Fruit fly (Drosophila melanogaster) whole organism, embryonic: ENCODE data around the gene Ant2.

Experiments used
- BtbVII ChIP-seq: fragments of 200-800 bp; sonication (Bioruptor generic); optimal IDR thresholded peaks from 3 replicates; lab custom pipeline; 2017; ENCODE audit warnings: missing biosample characterization, mild to moderate bottlenecking, missing genetic modification characterization
- CG10321 ChIP-seq: fragments of 200-800 bp; sonication (Bioruptor generic); IDR thresholded peaks from 2 replicates; pipeline ENCODE4 v1.3.6; 2022; ENCODE audit warnings: missing biosample characterization, missing genetic modification characterization
- CG11085 ChIP-seq: fragments of 200-800 bp; sonication (Bioruptor generic); IDR thresholded peaks from 2 replicates; pipeline ENCODE4 v1.3.6; 2022; ENCODE audit warnings: missing biosample characterization, missing genetic modification characterization
- CG13424 ChIP-seq: fragments of 200-800 bp; sonication (Bioruptor generic); optimal IDR thresholded peaks from 2 replicates; lab custom pipeline; 2019; ENCODE audit warnings: missing biosample characterization, mild to moderate bottlenecking, missing genetic modification characterization, moderate library complexity
- CG13624 ChIP-seq: fragments of 200-800 bp; sonication (Bioruptor generic); optimal IDR thresholded peaks from 2 replicates; lab custom pipeline; 2016; ENCODE audit warnings: missing biosample characterization, missing genetic modification characterization
- CG17186 ChIP-seq: fragments of 200-800 bp; sonication (Bioruptor generic); optimal IDR thresholded peaks from 3 replicates; lab custom pipeline; 2017; ENCODE audit warnings: missing biosample characterization, missing genetic modification reagents, missing genetic modification characterization
- CG17361 ChIP-seq: fragments of 200-800 bp; sonication (Bioruptor generic); IDR thresholded peaks from 3 replicates; pipeline ENCODE4 v1.3.6; 2022; ENCODE audit warnings: missing biosample characterization, missing genetic modification characterization
- CG18011 ChIP-seq: fragments of 200-800 bp; sonication (Bioruptor generic); optimal IDR thresholded peaks from 2 replicates; lab custom pipeline; 2017; ENCODE audit warnings: missing biosample characterization, missing genetic modification characterization, mild to moderate bottlenecking, moderate library complexity, missing genotype
- CG18262 ChIP-seq: fragments of 200-800 bp; optimal IDR thresholded peaks from 3 replicates; lab custom pipeline; 2019; ENCODE audit warnings: missing biosample characterization, mild to moderate bottlenecking, missing genetic modification characterization, moderate library complexity
- CG2129 ChIP-seq: fragments of 200-800 bp; sonication (Bioruptor generic); IDR thresholded peaks from 2 replicates; pipeline ENCODE4 v1.3.6; 2022; ENCODE audit warnings: missing biosample characterization, missing genetic modification characterization; ENCODE audit not compliant: partially characterized antibody
- CG2875 ChIP-seq: fragments of 200-800 bp; sonication (Bioruptor generic); optimal IDR thresholded peaks from 2 replicates; lab custom pipeline; 2017; ENCODE audit warnings: missing biosample characterization, mild to moderate bottlenecking, missing genetic modification characterization, missing genetic modification reagents
- CG30403 ChIP-seq: fragments of 200-800 bp; sonication (Bioruptor generic); optimal IDR thresholded peaks from 3 replicates; lab custom pipeline; 2016; ENCODE audit warnings: missing biosample characterization, missing genetic modification characterization
- CG32767 ChIP-seq: fragments of 200-800 bp; sonication (Bioruptor generic); IDR thresholded peaks from 2 replicates; pipeline ENCODE4 v1.3.6; 2022; ENCODE audit warnings: missing biosample characterization, missing genetic modification characterization
- CG33557 ChIP-seq: fragments of 200-800 bp; sonication (Bioruptor generic); optimal IDR thresholded peaks from 2 replicates; lab custom pipeline; 2019; ENCODE audit warnings: missing biosample characterization, mild to moderate bottlenecking, missing genetic modification characterization, moderate library complexity
- CG4404 ChIP-seq: fragments of 200-800 bp; sonication (Bioruptor generic); IDR thresholded peaks from 2 replicates; pipeline ENCODE4 v1.3.6; 2022; ENCODE audit warnings: missing biosample characterization, missing genetic modification characterization
- CG7556 ChIP-seq: fragments of 200-800 bp; sonication (Bioruptor generic); optimal IDR thresholded peaks from 2 replicates; lab custom pipeline; 2017; ENCODE audit warnings: missing biosample characterization, mild to moderate bottlenecking, missing genetic modification characterization
- CG8359 ChIP-seq: fragments of 200-800 bp; sonication (Bioruptor generic); optimal IDR thresholded peaks from 2 replicates; lab custom pipeline; 2017; ENCODE audit warnings: missing biosample characterization, mild to moderate bottlenecking, missing genetic modification characterization, borderline replicate concordance
- CG9932 ChIP-seq: fragments of 200-800 bp; sonication (Bioruptor generic); IDR thresholded peaks from 2 replicates; pipeline ENCODE4 v1.3.6; 2022; ENCODE audit warnings: missing biosample characterization, missing genetic modification characterization
- Camta ChIP-seq: fragments of 200-800 bp; sonication (Bioruptor generic); optimal IDR thresholded peaks from 2 replicates; lab custom pipeline; 2016; ENCODE audit warnings: missing biosample characterization, missing genetic modification characterization
- D19A ChIP-seq: fragments of 200-800 bp; optimal IDR thresholded peaks from 3 replicates; lab custom pipeline; 2019; ENCODE audit warnings: missing biosample characterization, mild to moderate bottlenecking, missing genetic modification characterization, moderate library complexity
- Dp ChIP-seq: fragments of 200-800 bp; sonication (Bioruptor generic); optimal IDR thresholded peaks from 2 replicates; lab custom pipeline; 2018; ENCODE audit warnings: missing biosample characterization, mild to moderate bottlenecking, missing genetic modification characterization, moderate library complexity
- E2f2 ChIP-seq: fragments of 200-800 bp; sonication (Bioruptor generic); IDR thresholded peaks from 2 replicates; pipeline ENCODE4 v1.3.6; 2022; ENCODE audit warnings: missing biosample characterization, missing genetic modification characterization
- Fer2 ChIP-seq: fragments of 200-800 bp; sonication (Bioruptor generic); optimal IDR thresholded peaks from 2 replicates; lab custom pipeline; 2018; ENCODE audit warnings: missing biosample characterization, mild to moderate bottlenecking, missing genetic modification characterization, moderate library complexity
- Fer3 ChIP-seq: fragments of 200-800 bp; sonication (Bioruptor generic); optimal IDR thresholded peaks from 2 replicates; lab custom pipeline; 2018; ENCODE audit warnings: missing biosample characterization, mild to moderate bottlenecking, missing genetic modification characterization, moderate library complexity
- Hmr ChIP-seq: fragments of 200-800 bp; sonication (Bioruptor generic); optimal IDR thresholded peaks from 3 replicates; lab custom pipeline; 2017; ENCODE audit warnings: mild to moderate bottlenecking, missing biosample characterization, missing genetic modification reagents, missing genetic modification characterization
- Hmx ChIP-seq: fragments of 200-800 bp; sonication (Bioruptor generic); optimal IDR thresholded peaks from 2 replicates; lab custom pipeline; 2016; ENCODE audit warnings: missing biosample characterization, missing genetic modification characterization
- Hr78 ChIP-seq, 2 experiments: fragments of 200-800 bp in 1 of 2; fragments of >200 bp in 1 of 2; sonication (Bioruptor generic) in 1 of 2; optimal IDR thresholded peaks; 2 replicates each; lab custom pipeline; 2017 to 2019; ENCODE audit warnings: missing biosample characterization in 2 of 2, missing genetic modification characterization in 2 of 2, mild to moderate bottlenecking in 1 of 2, moderate library complexity in 1 of 2
- Meics ChIP-seq: fragments of 200-800 bp; sonication (Bioruptor generic); optimal IDR thresholded peaks from 2 replicates; lab custom pipeline; 2017; ENCODE audit warnings: missing biosample characterization, mild to moderate bottlenecking, missing genetic modification characterization
- PHDP ChIP-seq: fragments of 200-800 bp; sonication (Bioruptor generic); optimal IDR thresholded peaks from 3 replicates; lab custom pipeline; 2018; ENCODE audit warnings: missing biosample characterization, mild to moderate bottlenecking, missing genetic modification characterization, moderate library complexity
- ab ChIP-seq: fragments of 200-800 bp; sonication (Bioruptor generic); optimal IDR thresholded peaks from 2 replicates; lab custom pipeline; 2016; ENCODE audit warnings: missing biosample characterization, missing genetic modification characterization
- cas ChIP-seq: fragments of 200-800 bp; sonication (Bioruptor generic); IDR thresholded peaks from 2 replicates; pipeline ENCODE4 v1.3.6; 2022; ENCODE audit warnings: missing biosample characterization, missing genetic modification characterization
- caup ChIP-seq: fragments of 200-800 bp; sonication (Bioruptor generic); optimal IDR thresholded peaks from 3 replicates; lab custom pipeline; 2017; ENCODE audit warnings: missing biosample characterization, mild to moderate bottlenecking, missing genetic modification characterization, moderate library complexity; ENCODE audit not compliant: severe bottlenecking
- chm ChIP-seq: fragments of 200-800 bp; sonication (Bioruptor generic); IDR thresholded peaks from 2 replicates; pipeline ENCODE4 v1.3.6; 2022; ENCODE audit warnings: missing biosample characterization, missing genetic modification characterization
- dm ChIP-seq: fragments of 200-800 bp; sonication (Bioruptor generic); optimal IDR thresholded peaks from 3 replicates; lab custom pipeline; 2016; ENCODE audit warnings: missing biosample characterization, missing genetic modification characterization
- dmrt11E ChIP-seq: fragments of 200-800 bp; sonication (Bioruptor generic); optimal IDR thresholded peaks from 3 replicates; lab custom pipeline; 2018; ENCODE audit warnings: missing biosample characterization, mild to moderate bottlenecking, missing genetic modification characterization, moderate library complexity
- grau ChIP-seq: fragments of 200-800 bp; optimal IDR thresholded peaks from 3 replicates; lab custom pipeline; 2019; ENCODE audit warnings: missing biosample characterization, mild to moderate bottlenecking, missing genetic modification characterization, moderate library complexity
- her ChIP-seq: fragments of 200-800 bp; sonication (Bioruptor generic); optimal IDR thresholded peaks from 2 replicates; lab custom pipeline; 2016; ENCODE audit warnings: missing biosample characterization, missing genetic modification characterization
- klu ChIP-seq: fragments of 200-800 bp; sonication (Bioruptor generic); IDR thresholded peaks from 2 replicates; pipeline ENCODE4 v1.3.6; 2022; ENCODE audit warnings: missing biosample characterization, missing genetic modification characterization
- nom ChIP-seq: fragments of 200-800 bp; sonication (Bioruptor generic); optimal IDR thresholded peaks from 2 replicates; lab custom pipeline; 2017; ENCODE audit warnings: missing biosample characterization, missing genetic modification characterization, mild to moderate bottlenecking, moderate library complexity, missing genetic modification reagents
- oc ChIP-seq: fragments of 200-800 bp; sonication (Bioruptor generic); optimal IDR thresholded peaks from 2 replicates; lab custom pipeline; 2018; ENCODE audit warnings: missing biosample characterization, mild to moderate bottlenecking, missing genetic modification characterization, moderate library complexity
- prd ChIP-seq, 3 experiments: fragments of >200 bp in 2 of 3; fragments of 200-800 bp in 1 of 3; sonication (Bioruptor generic) in 1 of 3; optimal IDR thresholded peaks in 2 of 3; IDR thresholded peaks in 1 of 3; 2 replicates in 2 of 3; 3 replicates in 1 of 3; pipeline versions ENCODE4 v1.3.6 to Lab custom; 2017 to 2022; ENCODE audit warnings: missing biosample characterization in 1 of 3, missing genetic modification characterization in 1 of 3
- pros ChIP-seq: fragments of 200-800 bp; sonication (Bioruptor generic); optimal IDR thresholded peaks from 3 replicates; lab custom pipeline; 2019; ENCODE audit warnings: missing biosample characterization, mild to moderate bottlenecking, missing genetic modification characterization, moderate library complexity
- pzg ChIP-seq: fragments of 200-800 bp; sonication (Bioruptor generic); optimal IDR thresholded peaks from 3 replicates; lab custom pipeline; 2018; ENCODE audit warnings: missing biosample characterization, mild to moderate bottlenecking, missing genetic modification characterization, moderate library complexity
- rib ChIP-seq: fragments of 200-800 bp; sonication (Bioruptor generic); IDR thresholded peaks from 2 replicates; pipeline ENCODE4 v1.3.6; 2022; ENCODE audit warnings: missing biosample characterization, missing genetic modification characterization
- salm ChIP-seq: fragments of 200-800 bp; sonication (Bioruptor generic); optimal IDR thresholded peaks from 2 replicates; lab custom pipeline; 2018; ENCODE audit warnings: missing biosample characterization, mild to moderate bottlenecking, missing genetic modification characterization
- sc ChIP-seq, 3 experiments: fragments of >200 bp in 2 of 3; fragments of 200-800 bp in 1 of 3; sonication (Bioruptor generic) in 1 of 3; optimal IDR thresholded peaks; 2 replicates in 2 of 3; 3 replicates in 1 of 3; lab custom pipeline; 2017; ENCODE audit warnings: mild to moderate bottlenecking in 1 of 3, missing biosample characterization in 1 of 3, missing genetic modification characterization in 1 of 3, missing genetic modification reagents in 1 of 3
- seq ChIP-seq: fragments of 200-800 bp; sonication (Bioruptor generic); IDR thresholded peaks from 2 replicates; pipeline ENCODE4 v1.3.6; 2022; ENCODE audit warnings: missing biosample characterization, missing genetic modification characterization
- slp2 ChIP-seq: fragments of 200-800 bp; sonication (Bioruptor generic); optimal IDR thresholded peaks from 2 replicates; lab custom pipeline; 2016; ENCODE audit warnings: missing biosample characterization, missing genetic modification characterization
- zfh1 ChIP-seq: fragments of 200-800 bp; sonication (Bioruptor generic); IDR thresholded peaks from 3 replicates; pipeline ENCODE4 v1.3.6; 2022; ENCODE audit warnings: missing biosample characterization, missing genetic modification characterization

The Ant2 gene

DNA sequence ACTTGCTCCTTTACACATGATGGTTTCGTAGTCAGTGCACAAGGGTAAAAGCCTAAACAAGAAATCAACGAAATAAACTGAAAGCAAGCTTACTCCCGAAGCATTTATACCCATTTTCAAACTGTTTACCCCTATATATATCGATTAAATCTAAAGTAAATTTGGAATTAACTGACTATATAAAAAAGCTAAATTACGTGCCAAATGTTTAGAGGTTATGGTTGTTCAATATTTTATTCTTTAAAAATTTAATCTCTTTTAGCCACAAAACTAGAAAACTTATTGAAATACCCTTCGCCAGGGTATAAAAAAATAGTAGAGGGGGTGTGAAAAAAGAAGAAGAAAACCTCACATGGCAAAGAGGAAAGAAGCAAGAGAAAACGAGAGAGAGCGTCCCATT, 54.9 kb downstream of the Ant2 start (continued):
- TF ChIP-seq prd (optimal IDR thresholded peaks at IDR 0.05; lab: Kevin White, UChicago) (no peak), prd (GFP tag; IDR thresholded peaks at IDR 0.05; lab: Robert Waterston, UW) (peak; percentile 70), CG30403 (GFP tag; lab: Kevin White, UChicago) (peak; percentile 59), Dp (GFP tag; lab: Kevin White, UChicago) (no peak), sc (optimal IDR thresholded peaks at IDR 0.05; lab: Kevin White, UChicago) (no peak), sc (GFP tag; optimal IDR thresholded peaks at IDR 0.05; lab: Kevin White, UChicago) (peak; percentile 36), her (no peak), CG8359 (GFP tag; lab: Kevin White, UChicago) (peak; percentile 26), cas (GFP tag; lab: Robert Waterston, UW) (no peak), slp2 (GFP tag; lab: Kevin White, UChicago) (peak; percentile 14), Hr78 (GFP tag; optimal IDR thresholded peaks at IDR 0.05; lab: Kevin White, UChicago) (no peak), CG17186 (GFP tag; lab: Kevin White, UChicago) (no peak), CG13424 (tag; lab: Kevin White, UChicago) (peak; percentile 61), oc (tag; lab: Kevin White, UChicago) (peak; percentile 46), CG11085 (GFP tag; lab: Robert Waterston, UW) (no peak), caup (GFP tag; lab: Kevin White, UChicago) (peak; percentile 52), PHDP (tag; lab: Kevin White, UChicago) (peak; percentile 68), CG9932 (GFP tag; lab: Robert Waterston, UW) (peak; percentile 28; the same call in 1 of the 2 replicates), CG10321 (no peak), Meics (peak; percentile 66), klu (no peak), Hmr (GFP tag; lab: Kevin White, UChicago) (peak; percentile 74), CG17361 (GFP tag; lab: Robert Waterston, UW) (peak; percentile 66; the same call in 2 of the 3 replicates), chm (peak; percentile 23; the same call in 1 of the 2 replicates), pzg (no peak), CG4404 (no peak), E2f2 (GFP tag; lab: Robert Waterston, UW) (peak; percentile 23; the same call in 1 of the 2 replicates), pros (GFP tag; lab: Kevin White, UChicago) (peak; percentile 64), nom (GFP tag; lab: Kevin White, UChicago) (no peak), CG13624 (GFP tag; lab: Kevin White, UChicago) (peak; percentile 34), D19A (tag; lab: Kevin White, UChicago) (peak; percentile 93), dmrt11E (tag; lab: Kevin White, UChicago) (peak; percentile 80), CG33557 (GFP tag; lab: Kevin White, UChicago) (peak; percentile 30), CG18262 (tag; lab: Kevin White, UChicago) (peak; percentile 81), salm (tag; lab: Kevin White, UChicago) (peak; percentile 50), ab (GFP tag; lab: Kevin White, UChicago) (no peak), CG2875 (GFP tag; lab: Kevin White, UChicago) (peak; percentile 9), CG32767 (GFP tag; lab: Robert Waterston, UW) (no peak), grau (tag; lab: Kevin White, UChicago) (peak; percentile 72), zfh1 (GFP tag; lab: Robert Waterston, UW) (0 out of 3 replicates have a peak, but pooled peaks have one; percentile 17), Camta (GFP tag; lab: Kevin White, UChicago) (peak; percentile 60), CG2129 (GFP tag; lab: Robert Waterston, UW) (no peak), BtbVII (GFP tag; lab: Kevin White, UChicago) (no peak), rib (no peak), CG18011 (GFP tag; lab: Kevin White, UChicago) (peak; percentile 6), seq (GFP tag; lab: Robert Waterston, UW) (peak; percentile 43; the same call in 1 of the 2 replicates), CG7556 (peak; percentile 81), Fer2 (peak; percentile 16), Fer3 (peak; percentile 67), dm (GFP tag; lab: Kevin White, UChicago) (peak; percentile 7), Hmx (GFP tag; lab: Kevin White, UChicago) (peak; percentile 21)
